Worm (Caenorhabditis elegans) whole organism, young adult: ENCODE data around the gene nipi-3.
A peak's percentile ranks its signal among the peaks of the same experiment; 100 is the strongest.

Experiments used
- C17E4.6 ChIP-seq: fragments of 200-800 bp; sonication (Bioruptor generic); IDR thresholded peaks from 2 replicates; pipeline ENCODE4 v1.3.6; 2022; ENCODE audit warnings: missing genetic modification reagents, missing genetic modification characterization, missing compliant biosample characterization
- F37B4.10 ChIP-seq: fragments of 200-800 bp; sonication (Bioruptor generic); IDR thresholded peaks from 2 replicates; pipeline ENCODE4 v1.3.6; 2022; ENCODE audit warnings: missing genetic modification characterization, missing compliant biosample characterization
- F49E8.2 ChIP-seq: sonication (generic microtip); optimal IDR thresholded peaks from 3 replicates; lab custom pipeline; 2017; ENCODE audit warnings: missing genetic modification characterization, mild to moderate bottlenecking, missing compliant biosample characterization, antibody characterized with exemption, moderate library complexity; ENCODE audit not compliant: insufficient read depth
- F57A8.1 ChIP-seq: fragments of 200-800 bp; sonication (Bioruptor generic); optimal IDR thresholded peaks from 2 replicates; lab custom pipeline; 2018; ENCODE audit warnings: mild to moderate bottlenecking, missing genetic modification characterization, moderate library complexity, missing compliant biosample characterization
- K12H6.12 ChIP-seq: fragments of 200-800 bp; sonication (Bioruptor generic); optimal IDR thresholded peaks from 2 replicates; lab custom pipeline; 2018; ENCODE audit warnings: mild to moderate bottlenecking, missing genetic modification characterization, missing compliant biosample characterization
- T07F8.4 ChIP-seq: sonication (generic microtip); optimal IDR thresholded peaks from 2 replicates; lab custom pipeline; 2016; ENCODE audit warnings: mild to moderate bottlenecking, missing genetic modification characterization, moderate library complexity, missing compliant biosample characterization
- aptf-2 ChIP-seq: fragments of 200-800 bp; sonication (Bioruptor generic); conservative IDR thresholded peaks from 2 replicates; pipeline ENCODE4 v1.3.6; 2022; ENCODE audit warnings: missing genetic modification reagents, missing genetic modification characterization, missing compliant biosample characterization
- attf-3 ChIP-seq: fragments of 200-800 bp; sonication (Bioruptor generic); conservative IDR thresholded peaks from 2 replicates; pipeline ENCODE4 v1.3.6; 2022; ENCODE audit warnings: missing genetic modification reagents, missing genetic modification characterization, missing compliant biosample characterization
- attf-5 ChIP-seq: fragments of 200-800 bp; sonication (Bioruptor generic); optimal IDR thresholded peaks from 2 replicates; lab custom pipeline; 2018; ENCODE audit warnings: mild to moderate bottlenecking, missing genetic modification characterization, missing compliant biosample characterization
- cebp-1 ChIP-seq, 2 experiments: fragments of 200-800 bp in 1 of 2; sonication (Bioruptor generic) in 1 of 2; sonication (generic microtip) in 1 of 2; IDR thresholded peaks in 1 of 2; optimal IDR thresholded peaks in 1 of 2; 2 replicates each; pipeline versions ENCODE4 v1.3.6 to Lab custom; 2017 to 2022; ENCODE audit warnings: missing compliant biosample characterization in 2 of 2, missing genetic modification characterization in 2 of 2, mild to moderate bottlenecking in 1 of 2, missing genetic modification reagents in 1 of 2, moderate library complexity in 1 of 2
- cebp-2 ChIP-seq: fragments of 200-800 bp; sonication (Bioruptor generic); IDR thresholded peaks from 2 replicates; pipeline ENCODE4 v1.3.6; 2022; ENCODE audit warnings: missing genetic modification characterization, missing compliant biosample characterization
- ceh-79 ChIP-seq: sonication (generic microtip); optimal IDR thresholded peaks from 2 replicates; lab custom pipeline; 2017; ENCODE audit warnings: mild to moderate bottlenecking, missing genetic modification characterization, missing compliant biosample characterization
- egrh-3 ChIP-seq: fragments of 200-800 bp; sonication (Bioruptor generic); IDR thresholded peaks from 2 replicates; pipeline ENCODE4 v1.3.6; 2022; ENCODE audit warnings: missing genetic modification reagents, missing genetic modification characterization, missing compliant biosample characterization
- gei-17 ChIP-seq: fragments of 200-800 bp; sonication (Bioruptor generic); optimal IDR thresholded peaks from 2 replicates; lab custom pipeline; 2018; ENCODE audit warnings: mild to moderate bottlenecking, missing genetic modification characterization, missing compliant biosample characterization
- hlh-12 ChIP-seq: sonication (generic microtip); optimal IDR thresholded peaks from 2 replicates; lab custom pipeline; 2016; ENCODE audit warnings: missing genetic modification characterization, missing compliant biosample characterization
- lag-1 ChIP-seq: fragments of 200-800 bp; sonication (Bioruptor generic); IDR thresholded peaks from 2 replicates; pipeline ENCODE4 v1.3.6; 2022; ENCODE audit warnings: missing genetic modification reagents, missing genetic modification characterization, missing compliant biosample characterization
- lin-54 ChIP-seq: fragments of 200-800 bp; sonication (Bioruptor generic); optimal IDR thresholded peaks from 2 replicates; lab custom pipeline; 2018; ENCODE audit warnings: mild to moderate bottlenecking, missing genetic modification characterization, missing compliant biosample characterization
- lir-1 ChIP-seq: fragments of 200-800 bp; sonication (Bioruptor generic); conservative IDR thresholded peaks from 2 replicates; pipeline ENCODE4 v1.3.6; 2022; ENCODE audit warnings: missing genetic modification reagents, missing genetic modification characterization, missing compliant biosample characterization
- madf-10 ChIP-seq: sonication (generic microtip); optimal IDR thresholded peaks from 2 replicates; lab custom pipeline; 2016; ENCODE audit warnings: mild to moderate bottlenecking, missing genetic modification characterization, missing compliant biosample characterization
- madf-3 ChIP-seq: fragments of 200-800 bp; sonication (Bioruptor generic); IDR thresholded peaks from 2 replicates; pipeline ENCODE4 v1.3.6; 2022; ENCODE audit warnings: missing genetic modification reagents, missing genetic modification characterization, missing compliant biosample characterization
- mes-4 ChIP-seq: sonication (generic microtip); optimal IDR thresholded peaks from 2 replicates; lab custom pipeline; 2016; ENCODE audit warnings: missing genotype, missing genetic modification characterization, missing compliant biosample characterization
- repo-1 ChIP-seq: sonication (generic microtip); optimal IDR thresholded peaks from 2 replicates; lab custom pipeline; 2017; ENCODE audit warnings: mild to moderate bottlenecking, missing genetic modification characterization, missing compliant biosample characterization
- rpc-1 ChIP-seq, 2 experiments: fragments of 150-350 bp in 1 of 2; sonication (generic microtip) in 1 of 2; optimal IDR thresholded peaks; 2 replicates each; lab custom pipeline; 2014 to 2018; ENCODE audit warnings: missing biosample characterization in 1 of 2, missing genetic modification characterization in 1 of 2, missing genetic modification reagents in 1 of 2, missing genotype in 1 of 2
- snpc-1.3 ChIP-seq: sonication (generic microtip); optimal IDR thresholded peaks from 2 replicates; lab custom pipeline; 2017; ENCODE audit warnings: missing genetic modification characterization, mild to moderate bottlenecking, missing compliant biosample characterization, antibody characterized with exemption, moderate library complexity, missing genotype, missing genetic modification reagents; ENCODE audit not compliant: insufficient read depth
- snpc-4 ChIP-seq, 5 experiments: fragments of 150-350 bp in 1 of 5; sonication (generic microtip) in 4 of 5; optimal IDR thresholded peaks; 2 replicates each; lab custom pipeline; 2014 to 2018; ENCODE audit warnings: missing genetic modification characterization in 5 of 5, missing biosample characterization in 3 of 5, antibody characterized with exemption in 2 of 5, mild to moderate bottlenecking in 2 of 5, missing compliant biosample characterization in 2 of 5, missing genotype in 2 of 5, moderate library complexity in 2 of 5, missing genetic modification reagents in 1 of 5
- tbp1 ChIP-seq: fragments of 200-800 bp; sonication (Bioruptor generic); optimal IDR thresholded peaks from 2 replicates; lab custom pipeline; 2018; ENCODE audit warnings: mild to moderate bottlenecking, missing genetic modification characterization, missing compliant biosample characterization
- tlf-1 ChIP-seq: fragments of 200-800 bp; sonication (Bioruptor generic); optimal IDR thresholded peaks from 2 replicates; lab custom pipeline; 2018; ENCODE audit warnings: mild to moderate bottlenecking, missing genetic modification characterization, missing compliant biosample characterization
- xnd-1 ChIP-seq: sonication (generic microtip); optimal IDR thresholded peaks from 2 replicates; lab custom pipeline; 2016; ENCODE audit warnings: missing genotype, missing genetic modification reagents, missing genetic modification characterization, missing compliant biosample characterization
- zfh-2 ChIP-seq: fragments of 200-800 bp; sonication (Bioruptor generic); conservative IDR thresholded peaks from 2 replicates; pipeline ENCODE4 v1.3.6; 2022; ENCODE audit warnings: missing genetic modification reagents, missing genetic modification characterization, missing compliant biosample characterization
- ztf-28 ChIP-seq: fragments of 200-800 bp; sonication (Bioruptor generic); IDR thresholded peaks from 2 replicates; pipeline ENCODE4 v1.3.6; 2022; ENCODE audit warnings: missing genetic modification reagents, missing genetic modification characterization, missing compliant biosample characterization

The nipi-3 gene

ce11 chrX:15647276-15647675 lies 39.5 kb downstream of the nipi-3 start, which contains the start of gene F59D12.5:
Gene F59D12.5 (minus strand): TSS chrX:15647369.
- TF ChIP-seq snpc-1.3 (tag; lab: Kevin White, UChicago) (no peak), attf-3 (GFP tag; lab: Robert Waterston, UW) (peak; percentile 86), ceh-79 (tag; lab: Kevin White, UChicago) (no peak), lir-1 (GFP tag; lab: Robert Waterston, UW) (no peak)

ce11 chrX:15650428-15650827 lies 42.7 kb downstream of the nipi-3 start:
- TF ChIP-seq F57A8.1 (GFP tag; lab: Kevin White, UChicago) (no peak), egrh-3 (GFP tag; lab: Robert Waterston, UW) (peak; percentile 63; the same call in 1 of the 2 replicates), zfh-2 (peak; percentile 94), tlf-1 (no peak), rpc-1 (optimal IDR thresholded peaks at IDR 0.05; lab: Kevin White, UChicago) (no peak), rpc-1 (tag; optimal IDR thresholded peaks at IDR 0.05; lab: Kevin White, UChicago) (peak; percentile 9), snpc-4 (GFP tag; optimal IDR thresholded peaks at IDR 0.05; lab: Kevin White, UChicago) (no peak), snpc-4 (tag; optimal IDR thresholded peaks at IDR 0.05; lab: Kevin White, UChicago) (peak in 2 of 4 experiments; percentile 59 to 76), lag-1 (0 out of 2 replicates have a peak, but pooled peaks have one; percentile 48), attf-3 (GFP tag; lab: Robert Waterston, UW) (0 out of 2 replicates have a peak, but pooled peaks have one; percentile 8), aptf-2 (no peak)

ce11 chrX:15650919-15651420 lies 43.2 kb downstream of the nipi-3 start, which contains the start of gene F59D12.3:
Gene F59D12.3 (minus strand): TSS chrX:15650969.
- TF ChIP-seq mes-4 = no peak
- no peak for TF ChIP-seq attf-5 (GFP tag; lab: Kevin White, UChicago)
- TF ChIP-seq madf-3 (GFP tag; lab: Robert Waterston, UW) = no peak
- TF ChIP-seq F57A8.1 (GFP tag; lab: Kevin White, UChicago) = no peak
- TF ChIP-seq ceh-79 (tag; lab: Kevin White, UChicago) = no peak
- TF ChIP-seq aptf-2 = no peak
- TF ChIP-seq C17E4.6 (GFP tag; lab: Robert Waterston, UW) = no peak
- no peak for TF ChIP-seq hlh-12
- no peak for TF ChIP-seq repo-1 (tag; lab: Kevin White, UChicago)
- no peak for TF ChIP-seq tbp1 (GFP tag; lab: Kevin White, UChicago)
- TF ChIP-seq madf-10 = no peak
- TF ChIP-seq lin-54 (GFP tag; lab: Kevin White, UChicago) = no peak

ce11 chrX:15653196-15653595 lies 45.4 kb downstream of the nipi-3 start:
- TF ChIP-seq F49E8.2 (tag; lab: Kevin White, UChicago) (no peak), K12H6.12 (tag; lab: Kevin White, UChicago) (peak; percentile 39)

DNA sequence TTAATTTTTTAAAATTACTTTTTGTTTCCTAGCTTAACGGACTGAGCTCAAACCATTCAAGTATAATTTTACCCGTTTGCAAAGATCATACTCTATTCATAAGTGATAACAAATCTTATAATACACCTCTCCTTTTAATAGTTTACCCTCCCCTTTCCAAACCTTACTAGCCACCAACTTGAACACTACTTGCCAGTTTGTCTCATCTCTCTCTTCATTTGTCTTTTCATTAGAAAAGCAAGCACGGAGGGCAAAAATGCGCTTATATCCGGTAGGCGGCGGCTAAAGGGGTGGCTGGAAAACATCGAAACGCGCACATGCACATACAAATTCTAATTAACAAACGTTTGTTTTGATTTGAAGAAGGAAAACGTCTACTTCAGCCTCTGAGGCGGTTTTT lies 47.2 kb downstream of the nipi-3 start:
- TF ChIP-seq cebp-2 = no peak

DNA sequence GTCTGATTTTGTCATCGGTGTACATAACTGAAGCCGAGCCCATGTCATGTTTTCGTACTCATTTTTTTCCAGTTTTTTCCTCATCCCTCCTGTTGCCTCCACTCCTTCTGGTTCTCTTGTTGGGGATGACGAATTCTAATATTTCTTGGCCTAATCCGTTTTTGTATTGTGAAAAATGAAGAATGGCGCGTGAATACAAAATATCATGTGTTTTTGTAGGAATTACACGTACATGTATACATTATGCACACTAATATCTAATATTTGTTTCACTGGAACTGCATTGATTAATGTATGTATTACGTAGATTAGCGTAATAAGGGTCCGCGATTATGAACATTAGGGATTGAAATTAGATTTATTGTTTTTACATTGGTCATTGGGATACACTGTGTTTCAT lies 47.9 kb downstream of the nipi-3 start:
- TF ChIP-seq T07F8.4 (tag; lab: Kevin White, UChicago) (no peak), cebp-1 (GFP tag; IDR thresholded peaks at IDR 0.05; lab: Robert Waterston, UW) (no peak), cebp-1 (tag; optimal IDR thresholded peaks at IDR 0.05; lab: Kevin White, UChicago) (no peak), F37B4.10 (GFP tag; lab: Robert Waterston, UW) (no peak), C17E4.6 (GFP tag; lab: Robert Waterston, UW) (no peak), ztf-28 (GFP tag; lab: Robert Waterston, UW) (no peak), xnd-1 (tag; lab: Kevin White, UChicago) (no peak), gei-17 (GFP tag; lab: Kevin White, UChicago) (no peak)
- TF ChIP-seq, all 124 proteins: peak for 0
